Fruit fly (Drosophila melanogaster): ENCODE results near the gene RpS19b.

Gene RpS19b

DNA sequence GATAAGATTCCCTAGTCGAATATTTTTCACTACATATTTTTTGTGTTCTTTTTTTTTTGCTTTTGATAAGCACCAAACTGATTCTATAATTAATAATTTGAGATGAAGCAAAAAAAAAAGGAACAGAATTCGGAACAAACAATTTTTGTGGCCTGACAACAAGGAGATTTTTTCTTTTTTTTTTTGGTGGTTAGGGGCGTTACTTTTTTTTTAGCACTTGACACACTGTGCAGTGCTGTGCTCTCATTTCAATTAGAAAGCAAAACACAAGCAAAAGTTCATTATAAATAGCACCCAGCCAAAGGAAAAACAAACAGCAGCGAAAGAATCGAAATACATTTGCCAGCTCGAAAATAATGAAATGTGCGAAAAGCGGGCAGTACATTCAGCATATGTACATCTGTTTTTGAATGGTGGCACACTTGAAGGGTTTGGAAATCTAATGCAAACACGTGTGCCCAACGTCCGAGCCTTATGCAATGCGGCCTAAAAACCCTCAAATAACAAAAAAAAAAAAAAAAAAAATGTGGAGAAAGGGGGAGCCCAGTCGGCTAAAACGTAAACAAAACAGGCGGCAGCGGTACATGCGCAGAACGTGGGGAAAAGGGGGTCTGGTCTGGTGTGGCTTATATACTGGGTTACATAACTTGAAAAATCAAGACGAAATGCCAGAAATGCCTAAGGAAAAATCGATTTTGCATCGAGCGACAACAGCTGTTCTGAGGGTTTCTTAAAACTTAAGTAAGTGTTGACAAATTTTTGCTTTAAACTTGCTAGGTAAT lies 8.5 kb upstream of the RpS19b start (continued):
- TF ChIP-seq knrl (GFP tag; IDR thresholded peaks at IDR 0.05; ENCODE audit: partially characterized antibody), result no peak
- peak; percentile 74 for TF ChIP-seq CG9932 (GFP tag; IDR thresholded peaks at IDR 0.05)
- 0 out of 3 replicates have a peak, but pooled peaks have one; percentile 34 for TF ChIP-seq CG17361 (GFP tag; IDR thresholded peaks at IDR 0.05)
- no peak for TF ChIP-seq Ets97D (GFP tag; optimal IDR thresholded peaks at IDR 0.05)
- no peak for TF ChIP-seq CG9876 (GFP tag; optimal IDR thresholded peaks at IDR 0.05)
- TF ChIP-seq zen (tag; optimal IDR thresholded peaks at IDR 0.05), result no peak
- no peak for TF ChIP-seq CG15073 (GFP tag; optimal IDR thresholded peaks at IDR 0.05)
- TF ChIP-seq CG30403 (GFP tag; optimal IDR thresholded peaks at IDR 0.05), result peak; percentile 58
- no peak for TF ChIP-seq cas (GFP tag; IDR thresholded peaks at IDR 0.05)
- no peak for TF ChIP-seq bigmax (GFP tag; optimal IDR thresholded peaks at IDR 0.05)
- peak; percentile 11 for TF ChIP-seq CG4424 (GFP tag; optimal IDR thresholded peaks at IDR 0.05)
- TF ChIP-seq Sox102F (GFP tag; optimal IDR thresholded peaks at IDR 0.05), result peak; percentile 50
- TF ChIP-seq CG7372 (GFP tag; IDR thresholded peaks at IDR 0.05), result no peak
- TF ChIP-seq Max (GFP tag; optimal IDR thresholded peaks at IDR 0.05), result no peak
- no peak for TF ChIP-seq CG8089 (GFP tag; optimal IDR thresholded peaks at IDR 0.05)
- 0 out of 3 replicates have a peak, but pooled peaks have one; percentile 18 for TF ChIP-seq gce (GFP tag; IDR thresholded peaks at IDR 0.05)
- no peak for TF ChIP-seq Elba2 (GFP tag; optimal IDR thresholded peaks at IDR 0.05)
- TF ChIP-seq Drgx (GFP tag; IDR thresholded peaks at IDR 0.05), result peak; percentile 58
- peak; percentile 20 for TF ChIP-seq pum (GFP tag; optimal IDR thresholded peaks at IDR 0.05)
- peak; percentile 23 for TF ChIP-seq CG7556 (GFP tag; optimal IDR thresholded peaks at IDR 0.05)
- no peak for TF ChIP-seq CG13424 (tag; optimal IDR thresholded peaks at IDR 0.05)
- no peak for TF ChIP-seq CG11398 (GFP tag; optimal IDR thresholded peaks at IDR 0.05)
- no peak for TF ChIP-seq CG4707 (GFP tag; optimal IDR thresholded peaks at IDR 0.05)
- TF ChIP-seq CG1603 (tag; optimal IDR thresholded peaks at IDR 0.05), result no peak
- no peak for TF ChIP-seq HmgZ (tag; optimal IDR thresholded peaks at IDR 0.05)
- no peak for TF ChIP-seq CG31365 (tag; optimal IDR thresholded peaks at IDR 0.05)
- TF ChIP-seq Bgb (GFP tag; IDR thresholded peaks at IDR 0.05; ENCODE audit: partially characterized antibody), result no peak
- TF ChIP-seq cato (GFP tag; optimal IDR thresholded peaks at IDR 0.05; ENCODE audit: borderline replicate concordance), result no peak
- no peak for TF ChIP-seq CG34376 (GFP tag; optimal IDR thresholded peaks at IDR 0.05)
- TF ChIP-seq croc (GFP tag; conservative IDR thresholded peaks at IDR 0.05), result no peak
- TF ChIP-seq CG18476 (GFP tag; optimal IDR thresholded peaks at IDR 0.05), result peak; percentile 3
- peak; percentile 46; the same call in 1 of the 2 replicates for TF ChIP-seq CG17328 (GFP tag; IDR thresholded peaks at IDR 0.05)
- no peak for TF ChIP-seq z (GFP tag; IDR thresholded peaks at IDR 0.05)
- TF ChIP-seq Antp (GFP tag; optimal IDR thresholded peaks at IDR 0.05), result peak; percentile 44
- no peak for TF ChIP-seq toy (GFP tag; IDR thresholded peaks at IDR 0.05)
- TF ChIP-seq ATbp (GFP tag; optimal IDR thresholded peaks at IDR 0.05), result peak; percentile 1
- peak; percentile 19 for TF ChIP-seq CG15269 (tag; optimal IDR thresholded peaks at IDR 0.05)
- TF ChIP-seq GATAe (GFP tag; conservative IDR thresholded peaks at IDR 0.05), result no peak
- no peak for TF ChIP-seq tup (GFP tag; optimal IDR thresholded peaks at IDR 0.05)
- no peak for TF ChIP-seq fd64A (GFP tag; optimal IDR thresholded peaks at IDR 0.05)

DNA sequence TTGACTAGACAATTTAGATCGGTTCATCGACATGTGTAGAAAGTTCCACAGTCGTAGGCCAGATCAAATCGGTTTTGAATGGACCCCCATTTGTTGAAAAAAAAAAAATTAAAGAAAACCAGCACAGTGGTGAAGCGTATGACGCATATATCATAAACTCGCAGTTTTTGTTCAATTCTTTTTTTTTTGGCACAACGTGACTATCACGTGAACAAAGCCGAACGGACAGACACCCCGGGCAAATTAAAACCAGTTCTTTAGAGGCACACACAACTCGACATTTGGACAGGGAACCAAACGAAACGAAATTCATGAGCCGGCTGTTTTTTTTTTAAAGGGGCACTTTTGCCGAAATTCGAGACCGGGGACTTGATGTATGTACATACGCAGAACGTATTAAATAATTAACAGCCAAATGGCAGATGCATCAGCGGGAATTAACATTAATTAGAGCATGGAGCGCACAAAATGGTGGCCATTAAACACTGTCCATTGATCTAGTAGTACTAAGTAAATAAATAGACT lies 7.6 kb upstream of the RpS19b start:
- no peak for TF ChIP-seq CG10543 (GFP tag; optimal IDR thresholded peaks at IDR 0.05)
- no peak for TF ChIP-seq Dbx (GFP tag; IDR thresholded peaks at IDR 0.05)
- TF ChIP-seq sqz (GFP tag; optimal IDR thresholded peaks at IDR 0.05), result peak; percentile 46
- TF ChIP-seq ro (GFP tag; IDR thresholded peaks at IDR 0.05), result no peak
- no peak for TF ChIP-seq fd102C (GFP tag; optimal IDR thresholded peaks at IDR 0.05)
- no peak for TF ChIP-seq dan (GFP tag; IDR thresholded peaks at IDR 0.05)
- no peak for TF ChIP-seq Gug (GFP tag; IDR thresholded peaks at IDR 0.05)
- no peak for TF ChIP-seq p53 (GFP tag; optimal IDR thresholded peaks at IDR 0.05)
- peak; percentile 95 for TF ChIP-seq cwo (GFP tag; optimal IDR thresholded peaks at IDR 0.05)
- TF ChIP-seq pb (GFP tag; optimal IDR thresholded peaks at IDR 0.05), result no peak
- TF ChIP-seq CG14050 (GFP tag; IDR thresholded peaks at IDR 0.05), result no peak
- TF ChIP-seq ttk (GFP tag; IDR thresholded peaks at IDR 0.05), result no peak
